Worm (Caenorhabditis elegans) whole organism, young adult: ENCODE data around the gene M02B7.7.
A peak's percentile ranks its signal among the peaks of the same experiment; 100 is the strongest.

Source experiments
- D2030.7 ChIP-seq: fragments of 200-800 bp; sonication (Bioruptor generic); IDR thresholded peaks from 2 replicates; pipeline ENCODE4 v1.3.6; 2022; ENCODE audit warnings: missing genetic modification reagents, missing genetic modification characterization, missing compliant biosample characterization
- F10E7.11 ChIP-seq: sonication (generic microtip); optimal IDR thresholded peaks from 2 replicates; lab custom pipeline; 2017; ENCODE audit warnings: mild to moderate bottlenecking, missing genetic modification characterization, moderate library complexity, missing compliant biosample characterization
- F22D6.2 ChIP-seq: sonication (generic microtip); optimal IDR thresholded peaks from 2 replicates; lab custom pipeline; 2016; ENCODE audit warnings: mild to moderate bottlenecking, missing genetic modification characterization, missing compliant biosample characterization
- F55B11.4 ChIP-seq: sonication (generic microtip); optimal IDR thresholded peaks from 2 replicates; lab custom pipeline; 2016; ENCODE audit warnings: missing compliant biosample characterization, missing genetic modification characterization, borderline replicate concordance; ENCODE audit not compliant: insufficient read depth
- F57A8.1 ChIP-seq: fragments of 200-800 bp; sonication (Bioruptor generic); optimal IDR thresholded peaks from 2 replicates; lab custom pipeline; 2018; ENCODE audit warnings: mild to moderate bottlenecking, missing genetic modification characterization, moderate library complexity, missing compliant biosample characterization
- Y56A3A.18 ChIP-seq: fragments of 200-800 bp; sonication (Bioruptor generic); IDR thresholded peaks from 2 replicates; pipeline ENCODE4 v1.3.6; 2022; ENCODE audit warnings: missing genetic modification reagents, missing genetic modification characterization, missing compliant biosample characterization
- aptf-2 ChIP-seq: fragments of 200-800 bp; sonication (Bioruptor generic); conservative IDR thresholded peaks from 2 replicates; pipeline ENCODE4 v1.3.6; 2022; ENCODE audit warnings: missing genetic modification reagents, missing genetic modification characterization, missing compliant biosample characterization
- atf-7 ChIP-seq: sonication (generic microtip); optimal IDR thresholded peaks from 2 replicates; lab custom pipeline; 2017; ENCODE audit warnings: mild to moderate bottlenecking, missing genetic modification characterization, missing compliant biosample characterization
- attf-3 ChIP-seq: fragments of 200-800 bp; sonication (Bioruptor generic); conservative IDR thresholded peaks from 2 replicates; pipeline ENCODE4 v1.3.6; 2022; ENCODE audit warnings: missing genetic modification reagents, missing genetic modification characterization, missing compliant biosample characterization
- cebp-2 ChIP-seq: fragments of 200-800 bp; sonication (Bioruptor generic); IDR thresholded peaks from 2 replicates; pipeline ENCODE4 v1.3.6; 2022; ENCODE audit warnings: missing genetic modification characterization, missing compliant biosample characterization
- ceh-100 ChIP-seq: fragments of 200-800 bp; sonication (Bioruptor generic); IDR thresholded peaks from 2 replicates; pipeline ENCODE4 v1.3.6; 2022; ENCODE audit warnings: missing genetic modification reagents, missing genetic modification characterization, missing compliant biosample characterization
- ceh-27 ChIP-seq: fragments of 200-800 bp; sonication (Bioruptor generic); optimal IDR thresholded peaks from 2 replicates; lab custom pipeline; 2018; ENCODE audit warnings: mild to moderate bottlenecking, missing genetic modification characterization, moderate library complexity, missing compliant biosample characterization
- ceh-58 ChIP-seq: fragments of 200-800 bp; sonication (Bioruptor generic); IDR thresholded peaks from 2 replicates; pipeline ENCODE4 v1.3.6; 2022; ENCODE audit warnings: missing genetic modification characterization, missing compliant biosample characterization
- chd-7 ChIP-seq: sonication (generic microtip); optimal IDR thresholded peaks from 2 replicates; lab custom pipeline; 2016; ENCODE audit warnings: mild to moderate bottlenecking, missing genetic modification characterization, moderate library complexity, missing compliant biosample characterization
- efl-1 ChIP-seq: fragments of 150-350 bp; optimal IDR thresholded peaks from 2 replicates; lab custom pipeline; 2014; ENCODE audit warnings: missing biosample characterization, missing genetic modification reagents, missing genetic modification characterization
- egrh-3 ChIP-seq: fragments of 200-800 bp; sonication (Bioruptor generic); IDR thresholded peaks from 2 replicates; pipeline ENCODE4 v1.3.6; 2022; ENCODE audit warnings: missing genetic modification reagents, missing genetic modification characterization, missing compliant biosample characterization
- hlh-26 ChIP-seq: fragments of 200-800 bp; sonication (Bioruptor generic); conservative IDR thresholded peaks from 2 replicates; pipeline ENCODE4 v1.3.6; 2022; ENCODE audit warnings: missing genetic modification reagents, missing genetic modification characterization, missing compliant biosample characterization
- hmg-1.2 ChIP-seq: fragments of 200-800 bp; sonication (Bioruptor generic); IDR thresholded peaks from 2 replicates; pipeline ENCODE4 v1.3.6; 2022; ENCODE audit warnings: missing genetic modification reagents, missing genetic modification characterization, missing compliant biosample characterization
- lag-1 ChIP-seq: fragments of 200-800 bp; sonication (Bioruptor generic); IDR thresholded peaks from 2 replicates; pipeline ENCODE4 v1.3.6; 2022; ENCODE audit warnings: missing genetic modification reagents, missing genetic modification characterization, missing compliant biosample characterization
- lin-26 ChIP-seq: fragments of 200-800 bp; sonication (Bioruptor generic); IDR thresholded peaks from 2 replicates; pipeline ENCODE4 v1.3.6; 2022; ENCODE audit warnings: missing genetic modification reagents, missing genetic modification characterization, missing compliant biosample characterization
- lin-35 ChIP-seq, 3 experiments: fragments of 150-350 bp in 2 of 3; sonication (generic microtip) in 1 of 3; optimal IDR thresholded peaks; 2 replicates each; lab custom pipeline; 2014 to 2018; ENCODE audit warnings: missing biosample characterization in 3 of 3, missing genetic modification characterization in 3 of 3, missing genetic modification reagents in 3 of 3
- lir-1 ChIP-seq: fragments of 200-800 bp; sonication (Bioruptor generic); conservative IDR thresholded peaks from 2 replicates; pipeline ENCODE4 v1.3.6; 2022; ENCODE audit warnings: missing genetic modification reagents, missing genetic modification characterization, missing compliant biosample characterization
- lsl-1 ChIP-seq: fragments of 200-800 bp; sonication (Bioruptor generic); optimal IDR thresholded peaks from 2 replicates; lab custom pipeline; 2018; ENCODE audit warnings: mild to moderate bottlenecking, missing genetic modification characterization, moderate library complexity, missing compliant biosample characterization
- madf-3 ChIP-seq: fragments of 200-800 bp; sonication (Bioruptor generic); IDR thresholded peaks from 2 replicates; pipeline ENCODE4 v1.3.6; 2022; ENCODE audit warnings: missing genetic modification reagents, missing genetic modification characterization, missing compliant biosample characterization
- madf-8 ChIP-seq: fragments of 200-800 bp; sonication (Bioruptor generic); conservative IDR thresholded peaks from 2 replicates; pipeline ENCODE4 v1.3.6; 2022; ENCODE audit warnings: missing genetic modification reagents, missing genetic modification characterization, missing compliant biosample characterization
- mcd-1 ChIP-seq: fragments of 200-800 bp; sonication (Bioruptor generic); IDR thresholded peaks from 2 replicates; pipeline ENCODE4 v1.3.6; 2022; ENCODE audit warnings: missing genetic modification reagents, missing genetic modification characterization, missing compliant biosample characterization
- mel-28 ChIP-seq: sonication (generic microtip); optimal IDR thresholded peaks from 2 replicates; lab custom pipeline; 2016; ENCODE audit warnings: borderline replicate concordance, mild to moderate bottlenecking, missing genetic modification characterization, missing compliant biosample characterization
- nhr-120 ChIP-seq: fragments of 200-800 bp; sonication (Bioruptor generic); IDR thresholded peaks from 2 replicates; pipeline ENCODE4 v1.3.6; 2022; ENCODE audit warnings: missing genetic modification characterization, missing compliant biosample characterization
- nhr-80 ChIP-seq: sonication (generic microtip); optimal IDR thresholded peaks from 2 replicates; lab custom pipeline; 2016; ENCODE audit warnings: missing genetic modification characterization, missing compliant biosample characterization
- snpc-1.3 ChIP-seq: sonication (generic microtip); optimal IDR thresholded peaks from 2 replicates; lab custom pipeline; 2017; ENCODE audit warnings: missing genetic modification characterization, mild to moderate bottlenecking, missing compliant biosample characterization, antibody characterized with exemption, moderate library complexity, missing genotype, missing genetic modification reagents; ENCODE audit not compliant: insufficient read depth
- somi-1 ChIP-seq: fragments of 200-800 bp; sonication (Bioruptor generic); optimal IDR thresholded peaks from 2 replicates; lab custom pipeline; 2018; ENCODE audit warnings: mild to moderate bottlenecking, missing genetic modification characterization, missing compliant biosample characterization
- unc-62 ChIP-seq: fragments of 150-350 bp; optimal IDR thresholded peaks from 2 replicates; lab custom pipeline; 2014; ENCODE audit warnings: missing biosample characterization, missing genetic modification reagents, missing genetic modification characterization

The M02B7.7 gene

ce11 chrIV:3821554-3821953 lies 14.6 kb upstream of the M02B7.7 start:
- TF ChIP-seq nhr-80 (tag; lab: Kevin White, UChicago) (peak; percentile 59), nhr-120 (GFP tag; lab: Robert Waterston, UW) (no peak), hmg-1.2 (GFP tag; lab: Robert Waterston, UW) (peak; percentile 73)
- TF ChIP-seq, all 124 proteins: peak for 2

- TF ChIP-seq somi-1 (GFP tag; lab: Kevin White, UChicago) (no peak), F22D6.2 (no peak), madf-8 (no peak), unc-62 (GFP tag; lab: Kevin White, UChicago) (no peak), hmg-1.2 (GFP tag; lab: Robert Waterston, UW) (no peak), mel-28 (no peak), F57A8.1 (GFP tag; lab: Kevin White, UChicago) (no peak), attf-3 (GFP tag; lab: Robert Waterston, UW) (no peak), lin-35 (GFP tag; optimal IDR thresholded peaks at IDR 0.05; lab: Kevin White, UChicago) (no peak), cebp-2 (no peak), Y56A3A.18 (GFP tag; lab: Robert Waterston, UW) (no peak), hlh-26 (GFP tag; lab: Robert Waterston, UW) (no peak)
These were observed 13.1 kb upstream of the M02B7.7 start for ce11 chrIV:3820133-3820532.

- TF ChIP-seq aptf-2 (GFP tag; lab: Robert Waterston, UW) (no peak), ceh-27 (GFP tag; lab: Kevin White, UChicago) (no peak), madf-8 (no peak), atf-7 (tag; lab: Kevin White, UChicago) (no peak), ceh-58 (GFP tag; lab: Robert Waterston, UW) (0 out of 2 replicates have a peak, but pooled peaks have one; percentile 14), lsl-1 (no peak), hlh-26 (GFP tag; lab: Robert Waterston, UW) (no peak), lin-26 (GFP tag; lab: Robert Waterston, UW) (no peak), nhr-80 (tag; lab: Kevin White, UChicago) (peak; percentile 88)
These were observed 12.3 kb upstream of the M02B7.7 start, which contains the start of gene bris-1 for ce11 chrIV:3819278-3819777. Gene bris-1 (minus strand): TSS chrIV:3819328.

ce11 chrIV:3817253-3817652 lies 10.3 kb upstream of the M02B7.7 start:
- TF ChIP-seq nhr-80 (tag; lab: Kevin White, UChicago) (peak; percentile 11), egrh-3 (GFP tag; lab: Robert Waterston, UW) (no peak)

ce11 chrIV:3815259-3815644 lies 8.3 kb upstream of the M02B7.7 start:
- TF ChIP-seq lir-1 (GFP tag; lab: Robert Waterston, UW) (no peak), hlh-26 (GFP tag; lab: Robert Waterston, UW) (no peak), ceh-100 (GFP tag; lab: Robert Waterston, UW) (peak; percentile 66), D2030.7 (GFP tag; lab: Robert Waterston, UW) (no peak), F10E7.11 (tag; lab: Kevin White, UChicago) (no peak), efl-1 (GFP tag; lab: Kevin White, UChicago) (no peak), madf-3 (GFP tag; lab: Robert Waterston, UW) (no peak), lag-1 (no peak), chd-7 (no peak), mcd-1 (peak; percentile 57; the same call in 1 of the 2 replicates), snpc-1.3 (tag; lab: Kevin White, UChicago) (no peak), F55B11.4 (tag; lab: Kevin White, UChicago) (no peak)
